Fruit fly (Drosophila melanogaster) whole organism, wandering third instar larva: Measurements from ENCODE around the gene Nelf-A.

Experiments used
- Abd-B ChIP-seq: fragments of >200 bp; optimal IDR thresholded peaks from 2 replicates; lab custom pipeline; 2017; ENCODE audit warnings: missing biosample characterization, missing genetic modification characterization
- CG32264 ChIP-seq: fragments of 200-800 bp; sonication (Bioruptor generic); optimal IDR thresholded peaks from 2 replicates; lab custom pipeline; 2016; ENCODE audit warnings: missing biosample characterization, missing genetic modification characterization
- CG9705 ChIP-seq: fragments of 200-800 bp; sonication (Bioruptor generic); optimal IDR thresholded peaks from 2 replicates; lab custom pipeline; 2018; ENCODE audit warnings: missing biosample characterization, mild to moderate bottlenecking, missing genetic modification characterization
- CrebA ChIP-seq: fragments of 200-800 bp; sonication (Bioruptor generic); optimal IDR thresholded peaks from 2 replicates; lab custom pipeline; 2016; ENCODE audit warnings: missing biosample characterization, mild to moderate bottlenecking, missing genetic modification characterization, borderline replicate concordance
- Dfd ChIP-seq: fragments of >200 bp; optimal IDR thresholded peaks from 2 replicates; lab custom pipeline; 2017; ENCODE audit warnings: missing biosample characterization, missing genetic modification characterization
- Dif ChIP-seq: fragments of 200-275, 200-300 bp; sonication (Bioruptor generic); optimal IDR thresholded peaks from 2 replicates; lab custom pipeline; 2018; ENCODE audit warnings: missing biosample characterization, missing genetic modification characterization; ENCODE audit not compliant: partially characterized antibody
- GATAd ChIP-seq: sonication (Bioruptor generic); optimal IDR thresholded peaks from 2 replicates; lab custom pipeline; 2016; ENCODE audit warnings: missing biosample characterization, missing genetic modification characterization
- HLH106 ChIP-seq: fragments of 200-800 bp; optimal IDR thresholded peaks from 3 replicates; lab custom pipeline; 2019; ENCODE audit warnings: missing biosample characterization, mild to moderate bottlenecking, missing genetic modification characterization, moderate library complexity
- Hnf4 ChIP-seq: fragments of 200-800 bp; sonication (Bioruptor generic); optimal IDR thresholded peaks from 2 replicates; lab custom pipeline; 2016; ENCODE audit warnings: missing biosample characterization, mild to moderate bottlenecking, missing genetic modification characterization
- Hr78 ChIP-seq: fragments of >200 bp; optimal IDR thresholded peaks from 2 replicates; lab custom pipeline; 2017; ENCODE audit warnings: missing biosample characterization, missing genetic modification characterization
- Hr83 ChIP-seq: fragments of 200-300 bp; sonication (Bioruptor generic); optimal IDR thresholded peaks from 2 replicates; lab custom pipeline; 2016; ENCODE audit warnings: missing biosample characterization, mild to moderate bottlenecking, missing genetic modification characterization, moderate library complexity; ENCODE audit not compliant: poor library complexity, severe bottlenecking
- Jra ChIP-seq: sonication (Bioruptor generic); optimal IDR thresholded peaks from 2 replicates; lab custom pipeline; 2016; ENCODE audit warnings: missing biosample characterization, missing genetic modification characterization
- Mio ChIP-seq: sonication (Bioruptor generic); optimal IDR thresholded peaks from 2 replicates; lab custom pipeline; 2016; ENCODE audit warnings: missing biosample characterization, missing genetic modification characterization
- Myc ChIP-seq: fragments of >200 bp; optimal IDR thresholded peaks from 2 replicates; lab custom pipeline; 2017
- N ChIP-seq: fragments of >200 bp; optimal IDR thresholded peaks from 2 replicates; lab custom pipeline; 2018; ENCODE audit warnings: missing biosample characterization, missing external identifiers, missing genetic modification characterization
- OdsH ChIP-seq: fragments of 200-800 bp; sonication (Bioruptor generic); optimal IDR thresholded peaks from 2 replicates; lab custom pipeline; 2016; ENCODE audit warnings: missing biosample characterization, mild to moderate bottlenecking, missing genetic modification characterization
- Rel ChIP-seq, 2 experiments: fragments of 200-800 bp; sonication (Bioruptor generic) in 1 of 2; optimal IDR thresholded peaks; 2 replicates in 1 of 2; 3 replicates in 1 of 2; lab custom pipeline; 2016 to 2019; ENCODE audit warnings: mild to moderate bottlenecking in 2 of 2, missing biosample characterization in 2 of 2, missing genetic modification characterization in 2 of 2, moderate library complexity in 1 of 2
- Sp1 ChIP-seq: fragments of 200-800 bp; sonication (Bioruptor generic); optimal IDR thresholded peaks from 3 replicates; lab custom pipeline; 2019; ENCODE audit warnings: missing biosample characterization, mild to moderate bottlenecking, missing genetic modification characterization, moderate library complexity
- Vsx2 ChIP-seq: fragments of 200-300, 225-300 bp; sonication (Bioruptor generic); optimal IDR thresholded peaks from 2 replicates; lab custom pipeline; 2018; ENCODE audit warnings: missing biosample characterization, missing genetic modification characterization; ENCODE audit not compliant: partially characterized antibody
- br ChIP-seq: fragments of 200-800 bp; sonication (Bioruptor generic); optimal IDR thresholded peaks from 2 replicates; lab custom pipeline; 2016; ENCODE audit warnings: missing biosample characterization, missing genetic modification characterization
- brk ChIP-seq: fragments of 200-800 bp; sonication (Bioruptor generic); optimal IDR thresholded peaks from 2 replicates; lab custom pipeline; 2016; ENCODE audit warnings: missing biosample characterization, mild to moderate bottlenecking, missing genetic modification characterization
- dl ChIP-seq, 2 experiments: fragments of 175-275, 200-275 bp in 1 of 2; fragments of 200-275 bp in 1 of 2; sonication (Bioruptor generic); optimal IDR thresholded peaks; lab custom pipeline; 2018; ENCODE audit warnings: mild to moderate bottlenecking in 2 of 2, missing biosample characterization in 2 of 2, missing genetic modification characterization in 2 of 2, moderate library complexity in 2 of 2; ENCODE audit not compliant: partially characterized antibody in 2 of 2, insufficient read depth in 1 of 2
- dmrt93B ChIP-seq: fragments of 200-800 bp; sonication (Bioruptor generic); optimal IDR thresholded peaks from 2 replicates; lab custom pipeline; 2018; ENCODE audit warnings: missing biosample characterization, mild to moderate bottlenecking, missing genetic modification characterization
- dsf ChIP-seq: sonication (Bioruptor generic); optimal IDR thresholded peaks from 2 replicates; lab custom pipeline; 2016; ENCODE audit warnings: missing biosample characterization, missing genetic modification characterization, borderline replicate concordance
- ey ChIP-seq: fragments of 200-800 bp; sonication (Bioruptor generic); optimal IDR thresholded peaks from 2 replicates; lab custom pipeline; 2016; ENCODE audit warnings: missing biosample characterization, missing genetic modification characterization
- foxo ChIP-seq, 2 experiments: fragments of 200-800 bp; sonication (Bioruptor generic); optimal IDR thresholded peaks; 2 replicates in 1 of 2; 3 replicates in 1 of 2; lab custom pipeline; 2016 to 2017; ENCODE audit warnings: missing biosample characterization in 2 of 2, missing genetic modification characterization in 2 of 2
- fru ChIP-seq: fragments of 200-800 bp; sonication (Bioruptor generic); optimal IDR thresholded peaks from 3 replicates; lab custom pipeline; 2016; ENCODE audit warnings: missing biosample characterization, mild to moderate bottlenecking, missing genetic modification characterization
- h ChIP-seq: fragments of 200-800 bp; sonication (Bioruptor generic); optimal IDR thresholded peaks from 3 replicates; lab custom pipeline; 2016; ENCODE audit warnings: missing biosample characterization, mild to moderate bottlenecking, missing genetic modification characterization
- jim ChIP-seq: fragments of 175-275, 200-325 bp; sonication (Bioruptor generic); optimal IDR thresholded peaks from 2 replicates; lab custom pipeline; 2016; ENCODE audit warnings: missing biosample characterization, mild to moderate bottlenecking, missing genetic modification characterization
- lola ChIP-seq: fragments of >200 bp; optimal IDR thresholded peaks from 2 replicates; lab custom pipeline; 2017; ENCODE audit warnings: missing biosample characterization, missing genetic modification characterization
- pan ChIP-seq: fragments of >200 bp; optimal IDR thresholded peaks from 2 replicates; lab custom pipeline; 2017
- psq ChIP-seq: fragments of 200-800 bp; sonication (Bioruptor generic); optimal IDR thresholded peaks from 3 replicates; lab custom pipeline; 2017; ENCODE audit warnings: missing biosample characterization, mild to moderate bottlenecking, missing genetic modification characterization, moderate library complexity
- rgr ChIP-seq: fragments of 200-800 bp; sonication (Bioruptor generic); optimal IDR thresholded peaks from 3 replicates; lab custom pipeline; 2016; ENCODE audit warnings: missing biosample characterization, mild to moderate bottlenecking, missing genetic modification characterization
- sage ChIP-seq: fragments of 200-800 bp; sonication (Bioruptor generic); optimal IDR thresholded peaks from 2 replicates; lab custom pipeline; 2016; ENCODE audit warnings: missing biosample characterization, mild to moderate bottlenecking, missing genetic modification characterization
- sv ChIP-seq: fragments of 200-800 bp; sonication (Bioruptor generic); optimal IDR thresholded peaks from 3 replicates; lab custom pipeline; 2016; ENCODE audit warnings: missing biosample characterization, missing genetic modification characterization
- tai ChIP-seq: sonication (Bioruptor generic); optimal IDR thresholded peaks from 2 replicates; lab custom pipeline; 2016; ENCODE audit warnings: missing biosample characterization, missing genetic modification characterization
- usp ChIP-seq: fragments of >200 bp; optimal IDR thresholded peaks from 2 replicates; lab custom pipeline; 2017; ENCODE audit warnings: missing biosample characterization, missing genetic modification characterization
- woc ChIP-seq: sonication (Bioruptor generic); optimal IDR thresholded peaks from 2 replicates; lab custom pipeline; 2016; ENCODE audit warnings: missing biosample characterization, mild to moderate bottlenecking, missing genetic modification characterization

Nelf-A gene

dm6 chr3R:21179592-21180390 is 43.7 kb upstream of the Nelf-A start:
- TF ChIP-seq ey (GFP tag; lab: Kevin White, UChicago) = no peak
- TF ChIP-seq N (GFP tag; lab: Kevin White, UChicago) = no peak
- no peak for TF ChIP-seq brk (GFP tag; lab: Kevin White, UChicago)
- TF ChIP-seq pan (lab: Kevin White, UChicago) = no peak
- TF ChIP-seq Myc (lab: Kevin White, UChicago) = peak; percentile 89
- TF ChIP-seq woc = no peak
- no peak for TF ChIP-seq Jra
- TF ChIP-seq CG32264 (GFP tag; lab: Kevin White, UChicago) = no peak
- TF ChIP-seq br (GFP tag; lab: Kevin White, UChicago) = peak; percentile 11
- TF ChIP-seq sv (GFP tag; lab: Kevin White, UChicago) = no peak
- no peak for TF ChIP-seq h (GFP tag; lab: Kevin White, UChicago)
- peak; percentile 46 for TF ChIP-seq CrebA (GFP tag; lab: Kevin White, UChicago)

dm6 chr3R:21180391-21180796 is 43.1 kb upstream of the Nelf-A start:
- peak; percentile 12 for TF ChIP-seq Hr83 (GFP tag; lab: Kevin White, UChicago)
- TF ChIP-seq Abd-B (GFP tag; lab: Kevin White, UChicago) = no peak
- peak; percentile 14 for TF ChIP-seq HLH106 (tag; lab: Kevin White, UChicago)
- no peak for TF ChIP-seq jim
- TF ChIP-seq GATAd (GFP tag; lab: Kevin White, UChicago) = no peak
- TF ChIP-seq psq (GFP tag; lab: Kevin White, UChicago) = peak; percentile 41
- TF ChIP-seq woc = no peak
- no peak for TF ChIP-seq CrebA (GFP tag; lab: Kevin White, UChicago)
- TF ChIP-seq brk (GFP tag; lab: Kevin White, UChicago) = no peak
- no peak for TF ChIP-seq Vsx2
- peak; percentile 13 for TF ChIP-seq Jra
- peak; percentile 4 for TF ChIP-seq Hnf4 (GFP tag; lab: Kevin White, UChicago)
- no peak for TF ChIP-seq br (GFP tag; lab: Kevin White, UChicago)
- peak in 1 of 2 experiments; percentile 64 for TF ChIP-seq foxo (GFP tag; optimal IDR thresholded peaks at IDR 0.05; lab: Kevin White, UChicago)
- TF ChIP-seq CG9705 (GFP tag; lab: Kevin White, UChicago) = no peak
- peak in 1 of 2 experiments; percentile 16 for TF ChIP-seq dl (GFP tag; optimal IDR thresholded peaks at IDR 0.05; lab: Kevin White, UChicago; ENCODE audit: insufficient read depth in 1 of 2, partially characterized antibody in 2 of 2)
- no peak for TF ChIP-seq Rel (GFP tag; optimal IDR thresholded peaks at IDR 0.05; lab: Kevin White, UChicago)
- no peak for TF ChIP-seq Rel (tag; optimal IDR thresholded peaks at IDR 0.05; lab: Kevin White, UChicago)
- no peak for TF ChIP-seq tai (GFP tag; lab: Kevin White, UChicago)
- no peak for TF ChIP-seq pan (lab: Kevin White, UChicago)
- no peak for TF ChIP-seq Mio
- TF ChIP-seq Sp1 (GFP tag; lab: Kevin White, UChicago) = peak; percentile 12
- TF ChIP-seq OdsH (GFP tag; lab: Kevin White, UChicago) = peak; percentile 47
- TF ChIP-seq N (GFP tag; lab: Kevin White, UChicago) = no peak
- peak; percentile 48 for TF ChIP-seq fru (GFP tag; lab: Kevin White, UChicago)
- peak; percentile 65 for TF ChIP-seq Dif
- no peak for TF ChIP-seq Myc (lab: Kevin White, UChicago)
- no peak for TF ChIP-seq sage (GFP tag; lab: Kevin White, UChicago)
- no peak for TF ChIP-seq Hr78 (GFP tag; lab: Kevin White, UChicago)
- no peak for TF ChIP-seq Dfd (GFP tag; lab: Kevin White, UChicago)
- peak; percentile 13 for TF ChIP-seq rgr (GFP tag; lab: Kevin White, UChicago)
- TF ChIP-seq dsf (GFP tag; lab: Kevin White, UChicago) = no peak
- TF ChIP-seq usp (GFP tag; lab: Kevin White, UChicago) = no peak
- peak; percentile 58 for TF ChIP-seq h (GFP tag; lab: Kevin White, UChicago)
- peak; percentile 29 for TF ChIP-seq ey (GFP tag; lab: Kevin White, UChicago)
- no peak for TF ChIP-seq sv (GFP tag; lab: Kevin White, UChicago)
- TF ChIP-seq CG32264 (GFP tag; lab: Kevin White, UChicago) = no peak
- no peak for TF ChIP-seq dmrt93B
- no peak for TF ChIP-seq lola (GFP tag; lab: Kevin White, UChicago)
- TF ChIP-seq, all 38 proteins: peak for 14
